Worm (Caenorhabditis elegans) whole organism, L1 larva: Measurements from ENCODE around the gene W04G3.13.

Source experiments
- C04F5.9 ChIP-seq: sonication (generic microtip); optimal IDR thresholded peaks from 2 replicates; lab custom pipeline; 2016; ENCODE audit warnings: missing genetic modification characterization, missing compliant biosample characterization
- C16A3.4 ChIP-seq: fragments of 150-350 bp; optimal IDR thresholded peaks from 2 replicates; lab custom pipeline; 2014; ENCODE audit warnings: missing biosample characterization, missing genetic modification characterization
- F16B12.6 ChIP-seq: fragments of 150-350 bp; optimal IDR thresholded peaks from 2 replicates; lab custom pipeline; 2014; ENCODE audit warnings: missing biosample characterization, missing genetic modification characterization
- Y116A8C.19 ChIP-seq: sonication (generic microtip); optimal IDR thresholded peaks from 2 replicates; lab custom pipeline; 2016; ENCODE audit warnings: missing compliant biosample characterization, missing genetic modification characterization, borderline replicate concordance
- aha-1 ChIP-seq: fragments of 150-350 bp; optimal IDR thresholded peaks from 2 replicates; lab custom pipeline; 2014; ENCODE audit warnings: missing biosample characterization, missing genetic modification characterization
- alr-1 ChIP-seq: fragments of 200-800 bp; sonication (Bioruptor generic); optimal IDR thresholded peaks from 2 replicates; lab custom pipeline; 2018; ENCODE audit warnings: borderline replicate concordance, mild to moderate bottlenecking, missing genetic modification characterization, missing compliant biosample characterization
- aly-2 ChIP-seq: fragments of 150-350 bp; optimal IDR thresholded peaks from 2 replicates; lab custom pipeline; 2014; ENCODE audit warnings: missing biosample characterization, missing genetic modification characterization
- ceh-63 ChIP-seq: fragments of 200-800 bp; sonication (Bioruptor generic); optimal IDR thresholded peaks from 2 replicates; lab custom pipeline; 2018; ENCODE audit warnings: mild to moderate bottlenecking, missing genetic modification characterization, missing compliant biosample characterization
- ceh-82 ChIP-seq, 3 experiments: fragments of 150-350 bp in 1 of 3; sonication (generic microtip) in 2 of 3; optimal IDR thresholded peaks; 2 replicates each; lab custom pipeline; 2014 to 2017; ENCODE audit warnings: missing biosample characterization in 3 of 3, missing genetic modification characterization in 3 of 3
- dpl-1 ChIP-seq, 3 experiments: fragments of 150-350 bp in 2 of 3; sonication (generic microtip) in 1 of 3; optimal IDR thresholded peaks; 2 replicates each; lab custom pipeline; 2014 to 2017; ENCODE audit warnings: missing biosample characterization in 3 of 3, missing genetic modification characterization in 3 of 3, missing genetic modification reagents in 3 of 3
- dsc-1 ChIP-seq: sonication (generic microtip); optimal IDR thresholded peaks from 2 replicates; lab custom pipeline; 2016; ENCODE audit warnings: mild to moderate bottlenecking, missing genetic modification characterization, missing compliant biosample characterization
- efl-1 ChIP-seq, 4 experiments: fragments of 150-350 bp; optimal IDR thresholded peaks in 3 of 4; peaks in 1 of 4; 1 replicate in 1 of 4; 2 replicates in 3 of 4; lab custom pipeline; 2014; ENCODE audit warnings: missing biosample characterization in 2 of 4, missing genetic modification characterization in 2 of 4, missing genetic modification reagents in 2 of 4
- egl-13 ChIP-seq: sonication (generic microtip); optimal IDR thresholded peaks from 2 replicates; lab custom pipeline; 2016; ENCODE audit warnings: missing genotype, missing genetic modification reagents, missing genetic modification characterization, missing compliant biosample characterization
- egl-27 ChIP-seq, 2 experiments: fragments of 150-350 bp in 1 of 2; sonication (generic microtip); optimal IDR thresholded peaks; 3 replicates each; lab custom pipeline; 2017 to 2018; ENCODE audit warnings: missing biosample characterization in 2 of 2, missing genetic modification characterization in 2 of 2, missing genetic modification reagents in 2 of 2
- elt-2 ChIP-seq: sonication (generic microtip); optimal IDR thresholded peaks from 2 replicates; lab custom pipeline; 2016; ENCODE audit warnings: missing genetic modification characterization, mild to moderate bottlenecking, inconsistent platforms, missing compliant biosample characterization, missing genetic modification reagents
- elt-3 ChIP-seq, 6 experiments: fragments of 150-350 bp in 1 of 6; sonication (generic microtip); optimal IDR thresholded peaks; 2 replicates each; lab custom pipeline; 2017 to 2018; ENCODE audit warnings: missing biosample characterization in 6 of 6, missing genetic modification characterization in 6 of 6, inconsistent platforms in 1 of 6
- fkh-4 ChIP-seq: sonication (generic microtip); optimal IDR thresholded peaks from 2 replicates; lab custom pipeline; 2016; ENCODE audit warnings: missing compliant biosample characterization, missing genetic modification characterization, borderline replicate concordance
- fos-1 ChIP-seq: fragments of 150-350 bp; optimal IDR thresholded peaks from 2 replicates; lab custom pipeline; 2014; ENCODE audit warnings: missing biosample characterization, missing genetic modification characterization
- grh-1 ChIP-seq: fragments of 200-800 bp; sonication (Bioruptor generic); IDR thresholded peaks from 2 replicates; pipeline ENCODE4 v1.3.6; 2022; ENCODE audit warnings: missing genetic modification reagents, missing genetic modification characterization, missing compliant biosample characterization
- isw-1 ChIP-seq: fragments of 200-800 bp; sonication (Bioruptor generic); IDR thresholded peaks from 2 replicates; pipeline ENCODE4 v1.3.6; 2022; ENCODE audit warnings: missing genetic modification characterization, missing compliant biosample characterization
- lin-14 ChIP-seq: fragments of 200-800 bp; sonication (Bioruptor generic); optimal IDR thresholded peaks from 2 replicates; lab custom pipeline; 2018; ENCODE audit warnings: mild to moderate bottlenecking, missing genetic modification characterization, moderate library complexity, missing compliant biosample characterization
- lin-15B ChIP-seq: fragments of 150-350 bp; sonication (generic microtip); optimal IDR thresholded peaks from 3 replicates; lab custom pipeline; 2014; ENCODE audit warnings: missing biosample characterization, missing genetic modification characterization
- lin-39 ChIP-seq: fragments of 150-350 bp; optimal IDR thresholded peaks from 2 replicates; lab custom pipeline; 2014; ENCODE audit warnings: missing biosample characterization, missing genetic modification reagents, missing genetic modification characterization
- mdl-1 ChIP-seq, 2 experiments: fragments of 150-350 bp; optimal IDR thresholded peaks; 2 replicates each; lab custom pipeline; 2014 to 2017; ENCODE audit warnings: missing biosample characterization in 2 of 2, missing genetic modification characterization in 2 of 2, inconsistent platforms in 1 of 2
- mef-2 ChIP-seq: fragments of 150-350 bp; optimal IDR thresholded peaks from 2 replicates; lab custom pipeline; 2014; ENCODE audit warnings: missing biosample characterization, missing genetic modification characterization
- mep-1 ChIP-seq: fragments of 150-350 bp; optimal IDR thresholded peaks from 2 replicates; lab custom pipeline; 2014; ENCODE audit warnings: missing biosample characterization, missing genetic modification characterization
- nhr-12 ChIP-seq: sonication (generic microtip); optimal IDR thresholded peaks from 2 replicates; lab custom pipeline; 2017; ENCODE audit warnings: missing biosample characterization, missing genetic modification characterization
- nhr-20 ChIP-seq: sonication (generic microtip); optimal IDR thresholded peaks from 2 replicates; lab custom pipeline; 2016; ENCODE audit warnings: mild to moderate bottlenecking, missing genetic modification characterization, missing compliant biosample characterization
- nhr-237 ChIP-seq: fragments of 150-350 bp; optimal IDR thresholded peaks from 2 replicates; lab custom pipeline; 2014; ENCODE audit warnings: missing biosample characterization, missing genetic modification characterization
- nhr-28 ChIP-seq: fragments of 150-350 bp; optimal IDR thresholded peaks from 2 replicates; lab custom pipeline; 2014; ENCODE audit warnings: missing biosample characterization, missing genetic modification characterization
- nhr-47 ChIP-seq: sonication (generic microtip); optimal IDR thresholded peaks from 2 replicates; lab custom pipeline; 2016; ENCODE audit warnings: mild to moderate bottlenecking, missing genetic modification characterization, moderate library complexity, missing compliant biosample characterization
- nhr-84 ChIP-seq: sonication (generic microtip); optimal IDR thresholded peaks from 2 replicates; lab custom pipeline; 2017; ENCODE audit warnings: missing biosample characterization, missing genetic modification characterization
- nhr-85 ChIP-seq: sonication (generic microtip); peaks from one replicate; lab custom pipeline; 2016; ENCODE audit warnings: missing genetic modification characterization, inconsistent platforms, missing compliant biosample characterization
- pag-3 ChIP-seq: sonication (generic microtip); optimal IDR thresholded peaks from 2 replicates; lab custom pipeline; 2017; ENCODE audit warnings: missing genetic modification characterization, mild to moderate bottlenecking, missing compliant biosample characterization, antibody characterized with exemption, borderline replicate concordance; ENCODE audit not compliant: insufficient read depth
- rnt-1 ChIP-seq: sonication (generic microtip); optimal IDR thresholded peaks from 2 replicates; lab custom pipeline; 2016; ENCODE audit warnings: mild to moderate bottlenecking, missing genetic modification characterization, moderate library complexity, missing compliant biosample characterization
- sox-4 ChIP-seq: sonication (generic microtip); optimal IDR thresholded peaks from 2 replicates; lab custom pipeline; 2016; ENCODE audit warnings: missing genetic modification characterization, missing compliant biosample characterization
- sptf-1 ChIP-seq: fragments of 150-350 bp; optimal IDR thresholded peaks from 2 replicates; lab custom pipeline; 2014; ENCODE audit warnings: missing biosample characterization, missing genetic modification characterization
- sup-37 ChIP-seq: fragments of 200-800 bp; sonication (Bioruptor generic); optimal IDR thresholded peaks from 2 replicates; lab custom pipeline; 2018; ENCODE audit warnings: mild to moderate bottlenecking, missing genetic modification characterization, missing compliant biosample characterization
- swsn-7 ChIP-seq: sonication (generic microtip); optimal IDR thresholded peaks from 2 replicates; lab custom pipeline; 2016; ENCODE audit warnings: missing genetic modification characterization, missing compliant biosample characterization
- unc-130 ChIP-seq: fragments of 150-350 bp; optimal IDR thresholded peaks from 2 replicates; lab custom pipeline; 2017; ENCODE audit warnings: missing biosample characterization, missing genetic modification characterization, inconsistent platforms
- unc-30 ChIP-seq: sonication (generic microtip); optimal IDR thresholded peaks from 2 replicates; lab custom pipeline; 2017; ENCODE audit warnings: missing biosample characterization, missing genetic modification characterization
- unc-86 ChIP-seq: sonication (generic microtip); optimal IDR thresholded peaks from 2 replicates; lab custom pipeline; 2016; ENCODE audit warnings: missing genetic modification characterization, missing compliant biosample characterization
- unc-98 ChIP-seq: fragments of 200-800 bp; sonication (Bioruptor generic); IDR thresholded peaks from 2 replicates; pipeline ENCODE4 v1.3.6; 2022; ENCODE audit warnings: missing genetic modification characterization, missing compliant biosample characterization
- xbp-1 ChIP-seq: sonication (generic microtip); optimal IDR thresholded peaks from 2 replicates; lab custom pipeline; 2016; ENCODE audit warnings: missing genetic modification characterization, missing compliant biosample characterization
- ztf-11 ChIP-seq, 2 experiments: sonication (generic microtip); optimal IDR thresholded peaks; 2 replicates each; lab custom pipeline; 2016 to 2017; ENCODE audit warnings: missing genetic modification characterization in 2 of 2, missing biosample characterization in 1 of 2, missing compliant biosample characterization in 1 of 2
- ztf-4 ChIP-seq: fragments of 150-350 bp; optimal IDR thresholded peaks from 2 replicates; lab custom pipeline; 2014; ENCODE audit warnings: missing biosample characterization, missing genetic modification characterization

W04G3.13 gene

ce11 chrX:11032412-11032811 is 47.2 kb downstream of the W04G3.13 start:
- no peak for TF ChIP-seq unc-98 (GFP tag; lab: Robert Waterston, UW)
- TF ChIP-seq nhr-85 (tag; lab: Kevin White, UChicago): peak; percentile 32
- TF ChIP-seq nhr-28 (tag; lab: Kevin White, UChicago): no peak
- peak; percentile 24 for TF ChIP-seq dsc-1 (tag; lab: Kevin White, UChicago)
- TF ChIP-seq sup-37 (GFP tag; lab: Kevin White, UChicago): no peak
- TF ChIP-seq elt-3 (tag; optimal IDR thresholded peaks at IDR 0.05; lab: Kevin White, UChicago): peak in 4 of 6 experiments; percentile 85 to 91 (median 90)
- peak; percentile 30 for TF ChIP-seq rnt-1

ce11 chrX:11031869-11032268 is 47.7 kb downstream of the W04G3.13 start:
- peak; percentile 2 for TF ChIP-seq ceh-63 (GFP tag; lab: Kevin White, UChicago)
- no peak for TF ChIP-seq efl-1 (optimal IDR thresholded peaks at IDR 0.05; lab: Kevin White, UChicago)
- peak in 1 of 2 experiments; percentile 0 for TF ChIP-seq efl-1 (GFP tag; optimal IDR thresholded peaks at IDR 0.05 in 1 of 2; lab: Kevin White, UChicago)
- TF ChIP-seq lin-14: peak; percentile 10
- TF ChIP-seq ceh-82 (tag; optimal IDR thresholded peaks at IDR 0.05; lab: Kevin White, UChicago): peak in 1 of 3 experiments; percentile 5
- TF ChIP-seq mef-2: no peak
- no peak for TF ChIP-seq nhr-12 (tag; lab: Kevin White, UChicago)

- TF ChIP-seq mdl-1 (tag; optimal IDR thresholded peaks at IDR 0.05; lab: Kevin White, UChicago): peak; percentile 6 to 79
- TF ChIP-seq dsc-1 (tag; lab: Kevin White, UChicago): peak; percentile 86
- TF ChIP-seq sptf-1 (tag; lab: Kevin White, UChicago): no peak
- TF ChIP-seq lin-15B (tag; lab: Kevin White, UChicago): peak; percentile 10
- TF ChIP-seq unc-86: peak; percentile 93
- TF ChIP-seq pag-3 (tag; lab: Kevin White, UChicago): peak; percentile 65
- no peak for TF ChIP-seq F16B12.6 (tag; lab: Kevin White, UChicago)
- TF ChIP-seq unc-30 (tag; lab: Kevin White, UChicago): no peak
- TF ChIP-seq unc-130 (tag; lab: Kevin White, UChicago): peak; percentile 65
- TF ChIP-seq Y116A8C.19: peak; percentile 1
- TF ChIP-seq mep-1 (tag; lab: Kevin White, UChicago): peak; percentile 73
- TF ChIP-seq swsn-7 (tag; lab: Kevin White, UChicago): peak; percentile 95
- peak; percentile 43 for TF ChIP-seq fkh-4 (tag; lab: Kevin White, UChicago)
- TF ChIP-seq elt-2: peak; percentile 65
- TF ChIP-seq alr-1 (tag; lab: Kevin White, UChicago): no peak
- peak; percentile 71 for TF ChIP-seq isw-1 (GFP tag; lab: Robert Waterston, UW)
- TF ChIP-seq C04F5.9 (tag; lab: Kevin White, UChicago): peak; percentile 38
- peak; percentile 80 for TF ChIP-seq sox-4 (tag; lab: Kevin White, UChicago)
- TF ChIP-seq C16A3.4 (tag; lab: Kevin White, UChicago): peak; percentile 88
- TF ChIP-seq egl-27 (tag; optimal IDR thresholded peaks at IDR 0.05; lab: Kevin White, UChicago): peak; percentile 63 to 67
- peak; percentile 66 for TF ChIP-seq fos-1
- peak; percentile 32 to 51 (median 40) for TF ChIP-seq dpl-1 (GFP tag; optimal IDR thresholded peaks at IDR 0.05; lab: Kevin White, UChicago)
- TF ChIP-seq nhr-28 (tag; lab: Kevin White, UChicago): no peak
- TF ChIP-seq ceh-63 (GFP tag; lab: Kevin White, UChicago): peak; percentile 33
- peak; percentile 94 for TF ChIP-seq nhr-47 (tag; lab: Kevin White, UChicago)
- peak in 1 of 2 experiments; percentile 82 for TF ChIP-seq ztf-11 (tag; optimal IDR thresholded peaks at IDR 0.05; lab: Kevin White, UChicago)
- peak; percentile 82 for TF ChIP-seq aha-1 (tag; lab: Kevin White, UChicago)
- peak; percentile 47 for TF ChIP-seq nhr-237 (tag; lab: Kevin White, UChicago)
- peak; percentile 93 for TF ChIP-seq rnt-1
- TF ChIP-seq efl-1 (optimal IDR thresholded peaks at IDR 0.05; lab: Kevin White, UChicago): peak; percentile 64 to 73
- peak; percentile 27 to 95 for TF ChIP-seq efl-1 (GFP tag; optimal IDR thresholded peaks at IDR 0.05 in 1 of 2; lab: Kevin White, UChicago)
- peak; percentile 36 for TF ChIP-seq lin-39 (tag; lab: Kevin White, UChicago)
- peak; percentile 82 for TF ChIP-seq grh-1
- TF ChIP-seq ztf-4 (tag; lab: Kevin White, UChicago): peak; percentile 86
- TF ChIP-seq egl-13: peak; percentile 91
- TF ChIP-seq nhr-84 (tag; lab: Kevin White, UChicago): no peak
- TF ChIP-seq aly-2 (tag; lab: Kevin White, UChicago): peak; percentile 4
- peak; percentile 90 for TF ChIP-seq xbp-1
- TF ChIP-seq nhr-20 (tag; lab: Kevin White, UChicago): peak; percentile 96
Observed at ce11 chrX:11031047-11031695, 48.4 kb downstream of the W04G3.13 start.
